Worm (Caenorhabditis elegans): ENCODE results near the gene lgc-37.

DNA sequence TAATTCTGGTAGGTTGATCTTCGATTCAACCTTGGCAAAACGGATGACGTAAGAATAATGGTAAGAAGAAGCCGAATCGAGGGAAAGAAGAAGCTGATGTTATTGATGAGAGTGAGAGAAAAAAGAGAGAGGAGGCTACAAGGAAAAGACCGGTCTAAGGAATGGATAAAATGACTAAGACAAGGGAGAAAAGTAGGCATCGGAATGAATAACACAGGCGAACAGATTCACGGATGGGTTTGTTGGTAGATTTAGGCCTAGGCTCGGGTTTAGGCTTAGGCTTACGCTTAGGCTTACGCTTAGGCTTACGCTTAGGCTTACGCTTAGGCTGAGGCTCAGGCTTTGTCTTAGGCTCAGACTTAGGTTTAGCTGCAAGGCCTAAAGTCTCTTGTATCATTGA is 13.5 kb downstream of the lgc-37 start, which contains the start of gene agmo-1:
- TF ChIP-seq lin-39 (tag; optimal IDR thresholded peaks at IDR 0.05) (no peak), fos-1 (tag; optimal IDR thresholded peaks at IDR 0.05) (no peak), pha-4 (tag; optimal IDR thresholded peaks at IDR 0.05) (no peak), nhr-12 (tag; optimal IDR thresholded peaks at IDR 0.05) (no peak), nhr-76 (tag; optimal IDR thresholded peaks at IDR 0.05) (no peak), aly-2 (tag; optimal IDR thresholded peaks at IDR 0.05) (no peak), lsy-12 (tag; optimal IDR thresholded peaks at IDR 0.05) (no peak), ceh-9 (tag; optimal IDR thresholded peaks at IDR 0.05) (no peak), unc-62 (GFP tag; optimal IDR thresholded peaks at IDR 0.05) (no peak), egl-5 (tag; optimal IDR thresholded peaks at IDR 0.05) (no peak), nhr-237 (tag; optimal IDR thresholded peaks at IDR 0.05) (no peak)

Measured in whole organism, L3 larva.